Worm (Caenorhabditis elegans): Measurements from ENCODE around the gene fbxb-25.

fbxb-25 gene

ce11 chrII:1694530-1694929 is 10.7 kb downstream of the fbxb-25 start, which contains the start of gene fbxc-26:
fbxc-26 (minus strand) TSS chrII:1694630.
- TF ChIP-seq hlh-6 (tag; optimal IDR thresholded peaks at IDR 0.05) (no peak), pha-4 (tag; optimal IDR thresholded peaks at IDR 0.05) (no peak), rnt-1 (tag; optimal IDR thresholded peaks at IDR 0.05) (no peak), che-1 (tag; optimal IDR thresholded peaks at IDR 0.05) (no peak), madf-2 (tag; optimal IDR thresholded peaks at IDR 0.05) (no peak), elt-2 (tag; optimal IDR thresholded peaks at IDR 0.05) (no peak), pha-2 (tag; optimal IDR thresholded peaks at IDR 0.05) (no peak), nhr-232 (tag; optimal IDR thresholded peaks at IDR 0.05) (no peak), sox-4 (tag; optimal IDR thresholded peaks at IDR 0.05) (no peak), unc-86 (tag; optimal IDR thresholded peaks at IDR 0.05) (no peak), unc-55 (GFP tag; optimal IDR thresholded peaks at IDR 0.05) (no peak), ceh-19 (GFP tag; optimal IDR thresholded peaks at IDR 0.05) (no peak), F13H6.1 (tag; optimal IDR thresholded peaks at IDR 0.05) (no peak), ceh-30 (tag; optimal IDR thresholded peaks at IDR 0.05) (no peak)

- TF ChIP-seq hlh-6 (tag; optimal IDR thresholded peaks at IDR 0.05) (no peak), ceh-6 (GFP tag; optimal IDR thresholded peaks at IDR 0.05) (no peak), ceh-31 (tag; optimal IDR thresholded peaks at IDR 0.05) (no peak), pag-3 (tag; optimal IDR thresholded peaks at IDR 0.05; ENCODE audit: borderline replicate concordance) (no peak), hlh-30 (tag; optimal IDR thresholded peaks at IDR 0.05; ENCODE audit: insufficient read depth) (no peak), K02D7.2 (tag; optimal IDR thresholded peaks at IDR 0.05) (no peak), fkh-10 (GFP tag; optimal IDR thresholded peaks at IDR 0.05) (no peak), T23F11.4 (GFP tag; optimal IDR thresholded peaks at IDR 0.05) (no peak), ref-2 (tag; optimal IDR thresholded peaks at IDR 0.05) (no peak), ceh-9 (tag; optimal IDR thresholded peaks at IDR 0.05) (no peak)
Measured at ce11 chrII:1695861-1696260, 12.0 kb downstream of the fbxb-25 start, which contains the start of gene F58E1.13. F58E1.13 (minus strand) TSS chrII:1695872.

- TF ChIP-seq hlh-30 (tag; optimal IDR thresholded peaks at IDR 0.05; ENCODE audit: insufficient read depth), result no peak
- no peak for TF ChIP-seq rnt-1 (tag; optimal IDR thresholded peaks at IDR 0.05)
- TF ChIP-seq pros-1 (tag; optimal IDR thresholded peaks at IDR 0.05), result no peak
- no peak for TF ChIP-seq ceh-30 (tag; optimal IDR thresholded peaks at IDR 0.05)
- TF ChIP-seq nhr-11 (tag; optimal IDR thresholded peaks at IDR 0.05), result no peak
- no peak for TF ChIP-seq elt-2 (tag; optimal IDR thresholded peaks at IDR 0.05)
- no peak for TF ChIP-seq ets-4 (tag; optimal IDR thresholded peaks at IDR 0.05)
- no peak for TF ChIP-seq ceh-48 (tag; optimal IDR thresholded peaks at IDR 0.05)
- TF ChIP-seq hlh-13 (GFP tag; optimal IDR thresholded peaks at IDR 0.05), result no peak
- no peak for TF ChIP-seq ceh-18 (tag; optimal IDR thresholded peaks at IDR 0.05)
- no peak for TF ChIP-seq elt-4 (tag; optimal IDR thresholded peaks at IDR 0.05)
- no peak for TF ChIP-seq unc-42 (tag; optimal IDR thresholded peaks at IDR 0.05)
- no peak for TF ChIP-seq tbx-7 (tag; optimal IDR thresholded peaks at IDR 0.05)
- TF ChIP-seq ceh-6 (GFP tag; optimal IDR thresholded peaks at IDR 0.05), result no peak
- no peak for TF ChIP-seq ceh-31 (tag; optimal IDR thresholded peaks at IDR 0.05)
- TF ChIP-seq hlh-15 (tag; optimal IDR thresholded peaks at IDR 0.05), result no peak
Measured at ce11 chrII:1703363-1703762, 19.5 kb downstream of the fbxb-25 start, which contains the start of gene fbxb-47. fbxb-47 (minus strand) TSS chrII:1703463.

- TF ChIP-seq eyg-1 (tag; optimal IDR thresholded peaks at IDR 0.05) (no peak), ref-2 (tag; optimal IDR thresholded peaks at IDR 0.05) (no peak), ama-1 (optimal IDR thresholded peaks at IDR 0.05) (no peak)
Measured at ce11 chrII:1706385-1706784, 22.5 kb downstream of the fbxb-25 start, which contains the start of gene sdz-18. sdz-18 (minus strand) TSS chrII:1706485.

- TF ChIP-seq ceh-24 (tag; optimal IDR thresholded peaks at IDR 0.05), result no peak
- no peak for TF ChIP-seq unc-3 (GFP tag; conservative IDR thresholded peaks at IDR 0.05)
- TF ChIP-seq unc-3 (tag; optimal IDR thresholded peaks at IDR 0.05), result no peak
- TF ChIP-seq F13H6.1 (tag; optimal IDR thresholded peaks at IDR 0.05), result no peak
- TF ChIP-seq dmd-4 (tag; optimal IDR thresholded peaks at IDR 0.05; ENCODE audit: borderline replicate concordance), result no peak
- TF ChIP-seq unc-42 (tag; optimal IDR thresholded peaks at IDR 0.05), result no peak
- TF ChIP-seq sox-2 (GFP tag; IDR thresholded peaks at IDR 0.05), result no peak
- no peak for TF ChIP-seq ceh-9 (tag; optimal IDR thresholded peaks at IDR 0.05)
- TF ChIP-seq ceh-18 (tag; optimal IDR thresholded peaks at IDR 0.05), result no peak
- TF ChIP-seq lin-11 (tag; optimal IDR thresholded peaks at IDR 0.05), result no peak
- TF ChIP-seq pros-1 (tag; optimal IDR thresholded peaks at IDR 0.05), result no peak
- no peak for TF ChIP-seq rnt-1 (tag; optimal IDR thresholded peaks at IDR 0.05)
- TF ChIP-seq ceh-30 (tag; optimal IDR thresholded peaks at IDR 0.05), result no peak
Measured at ce11 chrII:1709959-1710358, 26.1 kb downstream of the fbxb-25 start, which contains the start of gene fbxa-184. fbxa-184 (plus strand) TSS chrII:1710259.

All from whole organism, late embryonic.